Fruit fly (Drosophila melanogaster) whole organism, wandering third instar larva: ENCODE measurements around the gene CRIF.

Experiments
- Abd-B ChIP-seq: fragments of >200 bp; optimal IDR thresholded peaks from 2 replicates; lab custom pipeline; 2017; ENCODE audit warnings: missing biosample characterization, missing genetic modification characterization
- CrebA ChIP-seq: fragments of 200-800 bp; sonication (Bioruptor generic); optimal IDR thresholded peaks from 2 replicates; lab custom pipeline; 2016; ENCODE audit warnings: missing biosample characterization, mild to moderate bottlenecking, missing genetic modification characterization, borderline replicate concordance
- Dfd ChIP-seq: fragments of >200 bp; optimal IDR thresholded peaks from 2 replicates; lab custom pipeline; 2017; ENCODE audit warnings: missing biosample characterization, missing genetic modification characterization
- Dif ChIP-seq: fragments of 200-275, 200-300 bp; sonication (Bioruptor generic); optimal IDR thresholded peaks from 2 replicates; lab custom pipeline; 2018; ENCODE audit warnings: missing biosample characterization, missing genetic modification characterization; ENCODE audit not compliant: partially characterized antibody
- HLH106 ChIP-seq: fragments of 200-800 bp; optimal IDR thresholded peaks from 3 replicates; lab custom pipeline; 2019; ENCODE audit warnings: missing biosample characterization, mild to moderate bottlenecking, missing genetic modification characterization, moderate library complexity
- Hnf4 ChIP-seq: fragments of 200-800 bp; sonication (Bioruptor generic); optimal IDR thresholded peaks from 2 replicates; lab custom pipeline; 2016; ENCODE audit warnings: missing biosample characterization, mild to moderate bottlenecking, missing genetic modification characterization
- Hr83 ChIP-seq: fragments of 200-300 bp; sonication (Bioruptor generic); optimal IDR thresholded peaks from 2 replicates; lab custom pipeline; 2016; ENCODE audit warnings: missing biosample characterization, mild to moderate bottlenecking, missing genetic modification characterization, moderate library complexity; ENCODE audit not compliant: poor library complexity, severe bottlenecking
- Jra ChIP-seq: sonication (Bioruptor generic); optimal IDR thresholded peaks from 2 replicates; lab custom pipeline; 2016; ENCODE audit warnings: missing biosample characterization, missing genetic modification characterization
- Mio ChIP-seq: sonication (Bioruptor generic); optimal IDR thresholded peaks from 2 replicates; lab custom pipeline; 2016; ENCODE audit warnings: missing biosample characterization, missing genetic modification characterization
- Myc ChIP-seq: fragments of >200 bp; optimal IDR thresholded peaks from 2 replicates; lab custom pipeline; 2017
- N ChIP-seq: fragments of >200 bp; optimal IDR thresholded peaks from 2 replicates; lab custom pipeline; 2018; ENCODE audit warnings: missing biosample characterization, missing external identifiers, missing genetic modification characterization
- OdsH ChIP-seq: fragments of 200-800 bp; sonication (Bioruptor generic); optimal IDR thresholded peaks from 2 replicates; lab custom pipeline; 2016; ENCODE audit warnings: missing biosample characterization, mild to moderate bottlenecking, missing genetic modification characterization
- Rel ChIP-seq, 2 experiments: fragments of 200-800 bp; sonication (Bioruptor generic) in 1 of 2; optimal IDR thresholded peaks; 2 replicates in 1 of 2; 3 replicates in 1 of 2; lab custom pipeline; 2016 to 2019; ENCODE audit warnings: mild to moderate bottlenecking in 2 of 2, missing biosample characterization in 2 of 2, missing genetic modification characterization in 2 of 2, moderate library complexity in 1 of 2
- Sp1 ChIP-seq: fragments of 200-800 bp; sonication (Bioruptor generic); optimal IDR thresholded peaks from 3 replicates; lab custom pipeline; 2019; ENCODE audit warnings: missing biosample characterization, mild to moderate bottlenecking, missing genetic modification characterization, moderate library complexity
- Vsx2 ChIP-seq: fragments of 200-300, 225-300 bp; sonication (Bioruptor generic); optimal IDR thresholded peaks from 2 replicates; lab custom pipeline; 2018; ENCODE audit warnings: missing biosample characterization, missing genetic modification characterization; ENCODE audit not compliant: partially characterized antibody
- br ChIP-seq: fragments of 200-800 bp; sonication (Bioruptor generic); optimal IDR thresholded peaks from 2 replicates; lab custom pipeline; 2016; ENCODE audit warnings: missing biosample characterization, missing genetic modification characterization
- brk ChIP-seq: fragments of 200-800 bp; sonication (Bioruptor generic); optimal IDR thresholded peaks from 2 replicates; lab custom pipeline; 2016; ENCODE audit warnings: missing biosample characterization, mild to moderate bottlenecking, missing genetic modification characterization
- dl ChIP-seq, 2 experiments: fragments of 175-275, 200-275 bp in 1 of 2; fragments of 200-275 bp in 1 of 2; sonication (Bioruptor generic); optimal IDR thresholded peaks; lab custom pipeline; 2018; ENCODE audit warnings: mild to moderate bottlenecking in 2 of 2, missing biosample characterization in 2 of 2, missing genetic modification characterization in 2 of 2, moderate library complexity in 2 of 2; ENCODE audit not compliant: partially characterized antibody in 2 of 2, insufficient read depth in 1 of 2
- dsf ChIP-seq: sonication (Bioruptor generic); optimal IDR thresholded peaks from 2 replicates; lab custom pipeline; 2016; ENCODE audit warnings: missing biosample characterization, missing genetic modification characterization, borderline replicate concordance
- ey ChIP-seq: fragments of 200-800 bp; sonication (Bioruptor generic); optimal IDR thresholded peaks from 2 replicates; lab custom pipeline; 2016; ENCODE audit warnings: missing biosample characterization, missing genetic modification characterization
- foxo ChIP-seq, 2 experiments: fragments of 200-800 bp; sonication (Bioruptor generic); optimal IDR thresholded peaks; 2 replicates in 1 of 2; 3 replicates in 1 of 2; lab custom pipeline; 2016 to 2017; ENCODE audit warnings: missing biosample characterization in 2 of 2, missing genetic modification characterization in 2 of 2
- fru ChIP-seq: fragments of 200-800 bp; sonication (Bioruptor generic); optimal IDR thresholded peaks from 3 replicates; lab custom pipeline; 2016; ENCODE audit warnings: missing biosample characterization, mild to moderate bottlenecking, missing genetic modification characterization
- h ChIP-seq: fragments of 200-800 bp; sonication (Bioruptor generic); optimal IDR thresholded peaks from 3 replicates; lab custom pipeline; 2016; ENCODE audit warnings: missing biosample characterization, mild to moderate bottlenecking, missing genetic modification characterization
- jim ChIP-seq: fragments of 175-275, 200-325 bp; sonication (Bioruptor generic); optimal IDR thresholded peaks from 2 replicates; lab custom pipeline; 2016; ENCODE audit warnings: missing biosample characterization, mild to moderate bottlenecking, missing genetic modification characterization
- pan ChIP-seq: fragments of >200 bp; optimal IDR thresholded peaks from 2 replicates; lab custom pipeline; 2017
- psq ChIP-seq: fragments of 200-800 bp; sonication (Bioruptor generic); optimal IDR thresholded peaks from 3 replicates; lab custom pipeline; 2017; ENCODE audit warnings: missing biosample characterization, mild to moderate bottlenecking, missing genetic modification characterization, moderate library complexity
- rgr ChIP-seq: fragments of 200-800 bp; sonication (Bioruptor generic); optimal IDR thresholded peaks from 3 replicates; lab custom pipeline; 2016; ENCODE audit warnings: missing biosample characterization, mild to moderate bottlenecking, missing genetic modification characterization
- sage ChIP-seq: fragments of 200-800 bp; sonication (Bioruptor generic); optimal IDR thresholded peaks from 2 replicates; lab custom pipeline; 2016; ENCODE audit warnings: missing biosample characterization, mild to moderate bottlenecking, missing genetic modification characterization
- sv ChIP-seq: fragments of 200-800 bp; sonication (Bioruptor generic); optimal IDR thresholded peaks from 3 replicates; lab custom pipeline; 2016; ENCODE audit warnings: missing biosample characterization, missing genetic modification characterization
- tai ChIP-seq: sonication (Bioruptor generic); optimal IDR thresholded peaks from 2 replicates; lab custom pipeline; 2016; ENCODE audit warnings: missing biosample characterization, missing genetic modification characterization
- usp ChIP-seq: fragments of >200 bp; optimal IDR thresholded peaks from 2 replicates; lab custom pipeline; 2017; ENCODE audit warnings: missing biosample characterization, missing genetic modification characterization
- woc ChIP-seq: sonication (Bioruptor generic); optimal IDR thresholded peaks from 2 replicates; lab custom pipeline; 2016; ENCODE audit warnings: missing biosample characterization, mild to moderate bottlenecking, missing genetic modification characterization

The CRIF gene

DNA sequence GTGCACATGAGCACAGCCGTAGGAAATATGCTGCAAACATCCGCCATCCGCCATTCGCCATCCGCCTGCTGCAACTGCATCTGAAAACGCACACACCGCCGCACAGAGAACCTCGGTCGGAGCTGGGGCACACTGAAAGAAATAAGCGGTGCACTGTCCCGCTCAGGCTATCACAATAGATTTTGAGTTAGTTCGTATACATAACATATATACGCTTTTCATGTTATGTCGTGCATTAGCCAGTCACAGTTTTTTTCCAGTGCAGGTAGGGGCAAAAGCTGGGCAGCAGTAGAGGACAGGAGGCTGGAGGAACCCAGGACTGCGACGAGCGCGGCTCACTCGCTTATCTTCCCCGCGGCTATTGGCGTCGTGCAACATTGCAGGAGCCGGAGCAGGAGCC, 25.7 kb upstream of the CRIF start (continued):
- TF ChIP-seq Jra (GFP tag; lab: Kevin White, UChicago) (peak; percentile 3), pan (lab: Kevin White, UChicago) (no peak), OdsH (peak; percentile 68), Rel (GFP tag; optimal IDR thresholded peaks at IDR 0.05; lab: Kevin White, UChicago) (no peak), Rel (tag; optimal IDR thresholded peaks at IDR 0.05; lab: Kevin White, UChicago) (no peak)

- TF ChIP-seq Myc (lab: Kevin White, UChicago) (no peak), dsf (GFP tag; lab: Kevin White, UChicago) (no peak), sv (GFP tag; lab: Kevin White, UChicago) (no peak), Rel (GFP tag; optimal IDR thresholded peaks at IDR 0.05; lab: Kevin White, UChicago) (no peak), Rel (tag; optimal IDR thresholded peaks at IDR 0.05; lab: Kevin White, UChicago) (no peak), fru (no peak), Sp1 (GFP tag; lab: Kevin White, UChicago) (no peak), Dfd (GFP tag; lab: Kevin White, UChicago) (no peak), Vsx2 (no peak), dl (GFP tag; optimal IDR thresholded peaks at IDR 0.05; lab: Kevin White, UChicago; ENCODE audit: insufficient read depth in 1 of 2, partially characterized antibody in 2 of 2) (no peak), CrebA (GFP tag; lab: Kevin White, UChicago) (no peak), Hnf4 (GFP tag; lab: Kevin White, UChicago) (no peak), Abd-B (GFP tag; lab: Kevin White, UChicago) (no peak), sage (GFP tag; lab: Kevin White, UChicago) (no peak)
- TF ChIP-seq, all 38 proteins: peak for 0
Observed at dm6 chr3L:21591247-21591646, 22.5 kb upstream of the CRIF start.

dm6 chr3L:21586528-21586927, 17.8 kb upstream of the CRIF start, which contains the start of gene TfAP-2:
Gene TfAP-2 (plus strand): TSS chr3L:21586828.
- TF ChIP-seq Dif = no peak
- TF ChIP-seq Hr83 = no peak
- TF ChIP-seq OdsH = no peak
- TF ChIP-seq dl (GFP tag; optimal IDR thresholded peaks at IDR 0.05; lab: Kevin White, UChicago; ENCODE audit: insufficient read depth in 1 of 2, partially characterized antibody in 2 of 2) = no peak
- TF ChIP-seq rgr = no peak
- TF ChIP-seq Vsx2 = no peak
- TF ChIP-seq, all 38 proteins: peak for 0

dm6 chr3L:21585397-21585796, 16.7 kb upstream of the CRIF start:
- TF ChIP-seq Hnf4 (GFP tag; lab: Kevin White, UChicago) = no peak
- no peak for TF ChIP-seq HLH106 (tag; lab: Kevin White, UChicago)
- TF ChIP-seq brk = no peak
- no peak for TF ChIP-seq usp
- no peak for TF ChIP-seq Jra (GFP tag; lab: Kevin White, UChicago)
- TF ChIP-seq Abd-B (GFP tag; lab: Kevin White, UChicago) = no peak
- no peak for TF ChIP-seq N (GFP tag; lab: Kevin White, UChicago)
- TF ChIP-seq ey (GFP tag; lab: Kevin White, UChicago) = no peak
- no peak for TF ChIP-seq br
- no peak for TF ChIP-seq CrebA (GFP tag; lab: Kevin White, UChicago)
- TF ChIP-seq rgr = no peak
- no peak for TF ChIP-seq h (GFP tag; lab: Kevin White, UChicago)
- no peak for TF ChIP-seq Dif
- no peak for TF ChIP-seq Sp1 (GFP tag; lab: Kevin White, UChicago)
- no peak for TF ChIP-seq tai (GFP tag; lab: Kevin White, UChicago)
- no peak for TF ChIP-seq jim
- no peak for TF ChIP-seq dsf (GFP tag; lab: Kevin White, UChicago)
- TF ChIP-seq sv (GFP tag; lab: Kevin White, UChicago) = no peak
- TF ChIP-seq OdsH = no peak

DNA sequence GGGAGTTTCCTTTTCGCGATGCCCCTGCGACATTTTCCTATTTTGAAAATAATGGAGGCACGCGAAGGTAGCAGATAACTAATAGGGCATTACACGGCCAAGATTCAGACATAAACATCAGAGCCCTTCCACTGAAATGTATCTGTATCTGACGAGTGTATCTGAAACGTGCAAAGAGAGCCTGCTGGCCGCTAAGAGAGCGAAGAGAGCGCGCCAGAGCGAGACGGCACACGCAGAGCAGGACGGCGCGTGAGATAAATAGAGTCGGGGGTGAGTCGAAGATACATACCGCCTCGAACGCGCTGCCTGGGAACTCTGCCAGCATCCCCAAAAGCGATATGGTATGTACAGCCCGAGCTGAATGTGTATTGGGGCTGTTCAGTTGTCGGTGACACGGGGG, 16.0 kb upstream of the CRIF start:
- TF ChIP-seq Dif = peak; percentile 78
- TF ChIP-seq Dfd (GFP tag; lab: Kevin White, UChicago) = no peak
- TF ChIP-seq dl (GFP tag; optimal IDR thresholded peaks at IDR 0.05; lab: Kevin White, UChicago; ENCODE audit: insufficient read depth in 1 of 2, partially characterized antibody in 2 of 2) = peak; percentile 15 to 73

dm6 chr3L:21581984-21582383, 13.3 kb upstream of the CRIF start:
- TF ChIP-seq Rel (GFP tag; optimal IDR thresholded peaks at IDR 0.05; lab: Kevin White, UChicago) = no peak
- no peak for TF ChIP-seq Rel (tag; optimal IDR thresholded peaks at IDR 0.05; lab: Kevin White, UChicago)
- peak; percentile 44 for TF ChIP-seq HLH106 (tag; lab: Kevin White, UChicago)
- TF ChIP-seq psq (GFP tag; lab: Kevin White, UChicago) = peak; percentile 68
- TF ChIP-seq woc (GFP tag; lab: Kevin White, UChicago) = peak; percentile 26
- TF ChIP-seq Mio (GFP tag; lab: Kevin White, UChicago) = no peak
- no peak for TF ChIP-seq jim
- peak; percentile 37 for TF ChIP-seq OdsH
- peak; percentile 42 for TF ChIP-seq Sp1 (GFP tag; lab: Kevin White, UChicago)
- TF ChIP-seq tai (GFP tag; lab: Kevin White, UChicago) = no peak
- TF ChIP-seq fru = peak; percentile 26
- peak in 1 of 2 experiments; percentile 24 for TF ChIP-seq foxo (GFP tag; optimal IDR thresholded peaks at IDR 0.05; lab: Kevin White, UChicago)
- TF ChIP-seq CrebA (GFP tag; lab: Kevin White, UChicago) = no peak
- TF ChIP-seq ey (GFP tag; lab: Kevin White, UChicago) = no peak
- TF ChIP-seq, all 38 proteins: peak for 7
